Worm (Caenorhabditis elegans) whole organism, mixed stage, embryonic: Measurements from ENCODE around the gene pcp-4.

Experiments
- M03D4.4 ChIP-seq: sonication (generic microtip); optimal IDR thresholded peaks from 2 replicates; lab custom pipeline; 2017; ENCODE audit warnings: mild to moderate bottlenecking, missing genetic modification characterization, missing compliant biosample characterization
- bed-3 ChIP-seq: fragments of 200-800 bp; sonication (Bioruptor generic); optimal IDR thresholded peaks from 3 replicates; lab custom pipeline; 2018; ENCODE audit warnings: mild to moderate bottlenecking, missing genetic modification characterization, moderate library complexity, missing compliant biosample characterization
- blmp-1 ChIP-seq: fragments of 150-350 bp; optimal IDR thresholded peaks from 2 replicates; lab custom pipeline; 2014; ENCODE audit warnings: missing biosample characterization, missing genetic modification characterization
- ceh-39 ChIP-seq: fragments of 150-350 bp; optimal IDR thresholded peaks from 2 replicates; lab custom pipeline; 2014; ENCODE audit warnings: missing biosample characterization, missing genetic modification characterization
- ceh-43 ChIP-seq: fragments of 200-800 bp; sonication (Bioruptor generic); optimal IDR thresholded peaks from 2 replicates; lab custom pipeline; 2018; ENCODE audit warnings: mild to moderate bottlenecking, missing genetic modification characterization, moderate library complexity, missing compliant biosample characterization
- ceh-83 ChIP-seq: fragments of 200-800 bp; sonication (Bioruptor generic); optimal IDR thresholded peaks from 2 replicates; lab custom pipeline; 2018; ENCODE audit warnings: mild to moderate bottlenecking, missing genetic modification characterization, missing compliant biosample characterization
- ces-1 ChIP-seq: fragments of 150-350 bp; optimal IDR thresholded peaks from 2 replicates; lab custom pipeline; 2014; ENCODE audit warnings: missing biosample characterization, missing genetic modification reagents, missing genetic modification characterization
- cnd-1 ChIP-seq: fragments of 200-800 bp; sonication (Bioruptor generic); optimal IDR thresholded peaks from 2 replicates; lab custom pipeline; 2018; ENCODE audit warnings: mild to moderate bottlenecking, missing genetic modification characterization, missing compliant biosample characterization
- drap-1 ChIP-seq: fragments of 200-800 bp; sonication (Bioruptor generic); optimal IDR thresholded peaks from 3 replicates; lab custom pipeline; 2018; ENCODE audit warnings: mild to moderate bottlenecking, missing genetic modification characterization, missing compliant biosample characterization
- elt-1 ChIP-seq: sonication (generic microtip); optimal IDR thresholded peaks from 2 replicates; lab custom pipeline; 2017; ENCODE audit warnings: missing genetic modification characterization, mild to moderate bottlenecking, missing compliant biosample characterization, antibody characterized with exemption, moderate library complexity, borderline replicate concordance; ENCODE audit not compliant: insufficient read depth
- elt-3 ChIP-seq: fragments of 150-350 bp; optimal IDR thresholded peaks from 2 replicates; lab custom pipeline; 2014; ENCODE audit warnings: missing biosample characterization, missing genetic modification characterization
- flh-1 ChIP-seq: fragments of 200-800 bp; sonication (Bioruptor generic); optimal IDR thresholded peaks from 2 replicates; lab custom pipeline; 2018; ENCODE audit warnings: mild to moderate bottlenecking, missing genetic modification characterization, moderate library complexity, missing compliant biosample characterization
- ham-2 ChIP-seq: fragments of 200-800 bp; sonication (Bioruptor generic); optimal IDR thresholded peaks from 2 replicates; lab custom pipeline; 2018; ENCODE audit warnings: mild to moderate bottlenecking, missing genetic modification characterization, missing compliant biosample characterization
- lin-13 ChIP-seq: fragments of 150-350 bp; optimal IDR thresholded peaks from 2 replicates; lab custom pipeline; 2014; ENCODE audit warnings: missing biosample characterization, missing genetic modification characterization
- lin-32 ChIP-seq: fragments of 200-800 bp; sonication (Bioruptor generic); optimal IDR thresholded peaks from 2 replicates; lab custom pipeline; 2018; ENCODE audit warnings: mild to moderate bottlenecking, missing genetic modification characterization, missing compliant biosample characterization
- lsy-2 ChIP-seq: fragments of 150-350 bp; optimal IDR thresholded peaks from 2 replicates; lab custom pipeline; 2014; ENCODE audit warnings: missing biosample characterization, missing genetic modification characterization
- mab-5 ChIP-seq: fragments of 150-350 bp; optimal IDR thresholded peaks from 2 replicates; lab custom pipeline; 2014; ENCODE audit warnings: missing biosample characterization, missing genetic modification characterization
- mls-2 ChIP-seq: sonication (generic microtip); optimal IDR thresholded peaks from 2 replicates; lab custom pipeline; 2016; ENCODE audit warnings: mild to moderate bottlenecking, missing genetic modification characterization, moderate library complexity, missing compliant biosample characterization
- nhr-12 ChIP-seq: fragments of 150-350 bp; optimal IDR thresholded peaks from 2 replicates; lab custom pipeline; 2014; ENCODE audit warnings: missing biosample characterization, missing genetic modification characterization
- nhr-237 ChIP-seq: fragments of 150-350 bp; optimal IDR thresholded peaks from 2 replicates; lab custom pipeline; 2014; ENCODE audit warnings: missing biosample characterization, missing genetic modification characterization
- nhr-28 ChIP-seq: fragments of 150-350 bp; optimal IDR thresholded peaks from 2 replicates; lab custom pipeline; 2014; ENCODE audit warnings: missing biosample characterization, missing genetic modification characterization
- nhr-76 ChIP-seq: sonication (generic microtip); optimal IDR thresholded peaks from 2 replicates; lab custom pipeline; 2017; ENCODE audit warnings: missing biosample characterization, missing genetic modification characterization
- pha-4 ChIP-seq: fragments of 150-350 bp; optimal IDR thresholded peaks from 2 replicates; lab custom pipeline; 2018; ENCODE audit warnings: missing biosample characterization, missing genetic modification reagents, missing genetic modification characterization
- sem-2 ChIP-seq: fragments of 200-800 bp; sonication (Bioruptor generic); optimal IDR thresholded peaks from 2 replicates; lab custom pipeline; 2018; ENCODE audit warnings: mild to moderate bottlenecking, missing genetic modification characterization, missing compliant biosample characterization
- snpc-4 ChIP-seq: fragments of 150-350 bp; optimal IDR thresholded peaks from 2 replicates; lab custom pipeline; 2014; ENCODE audit warnings: missing biosample characterization, missing genetic modification characterization
- sptf-1 ChIP-seq: sonication (generic microtip); optimal IDR thresholded peaks from 2 replicates; lab custom pipeline; 2017; ENCODE audit warnings: mild to moderate bottlenecking, missing genetic modification characterization, moderate library complexity, missing compliant biosample characterization
- unc-120 ChIP-seq: sonication (generic microtip); optimal IDR thresholded peaks from 2 replicates; lab custom pipeline; 2017; ENCODE audit warnings: missing genetic modification characterization, missing compliant biosample characterization; ENCODE audit not compliant: poor library complexity, severe bottlenecking
- unc-62 ChIP-seq: fragments of 150-350 bp; optimal IDR thresholded peaks from 2 replicates; lab custom pipeline; 2014; ENCODE audit warnings: missing biosample characterization, missing genetic modification reagents, missing genetic modification characterization
- zip-8 ChIP-seq: fragments of 150-350 bp; optimal IDR thresholded peaks from 2 replicates; lab custom pipeline; 2014; ENCODE audit warnings: missing biosample characterization, missing genetic modification characterization
- ztf-11 ChIP-seq: fragments of 150-350 bp; optimal IDR thresholded peaks from 2 replicates; lab custom pipeline; 2014; ENCODE audit warnings: missing biosample characterization, missing genetic modification characterization

pcp-4 gene

DNA sequence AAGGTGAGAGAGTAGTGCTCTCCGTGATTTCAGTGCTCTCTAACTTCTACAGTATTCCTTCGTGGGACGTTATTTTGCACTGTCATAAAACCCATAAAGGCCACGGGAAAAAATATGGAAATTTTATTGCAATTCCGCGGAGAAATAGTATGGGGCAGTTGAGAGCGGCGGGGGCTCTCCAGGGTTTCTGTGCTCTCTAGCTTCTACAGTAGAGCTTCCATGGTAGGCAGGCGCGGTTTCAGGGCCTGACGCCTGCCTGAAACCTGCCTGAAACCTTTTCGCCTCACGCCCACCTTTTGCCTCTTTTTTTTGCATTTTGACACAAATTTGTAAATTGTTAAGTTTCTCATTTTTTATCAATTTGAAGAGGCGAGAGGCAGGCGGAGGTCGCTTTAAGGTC is 26.1 kb upstream of the pcp-4 start:
- TF ChIP-seq nhr-12 (tag; lab: Kevin White, UChicago) (no peak), blmp-1 (tag; lab: Kevin White, UChicago) (no peak), lin-32 (GFP tag; lab: Kevin White, UChicago) (no peak), sptf-1 (tag; lab: Kevin White, UChicago) (no peak)

ce11 chrV:19856335-19856734 is 25.5 kb upstream of the pcp-4 start:
- no peak for TF ChIP-seq nhr-76 (tag; lab: Kevin White, UChicago)
- no peak for TF ChIP-seq ztf-11 (tag; lab: Kevin White, UChicago)
- no peak for TF ChIP-seq drap-1 (GFP tag; lab: Kevin White, UChicago)
- TF ChIP-seq mls-2 (tag; lab: Kevin White, UChicago): no peak
- TF ChIP-seq flh-1 (GFP tag; lab: Kevin White, UChicago): no peak
- no peak for TF ChIP-seq unc-62 (GFP tag; lab: Kevin White, UChicago)
- TF ChIP-seq ceh-43 (GFP tag; lab: Kevin White, UChicago): no peak
- no peak for TF ChIP-seq nhr-237 (tag; lab: Kevin White, UChicago)
- no peak for TF ChIP-seq lin-13 (tag; lab: Kevin White, UChicago)
- TF ChIP-seq, all 35 proteins: peak for 0

DNA sequence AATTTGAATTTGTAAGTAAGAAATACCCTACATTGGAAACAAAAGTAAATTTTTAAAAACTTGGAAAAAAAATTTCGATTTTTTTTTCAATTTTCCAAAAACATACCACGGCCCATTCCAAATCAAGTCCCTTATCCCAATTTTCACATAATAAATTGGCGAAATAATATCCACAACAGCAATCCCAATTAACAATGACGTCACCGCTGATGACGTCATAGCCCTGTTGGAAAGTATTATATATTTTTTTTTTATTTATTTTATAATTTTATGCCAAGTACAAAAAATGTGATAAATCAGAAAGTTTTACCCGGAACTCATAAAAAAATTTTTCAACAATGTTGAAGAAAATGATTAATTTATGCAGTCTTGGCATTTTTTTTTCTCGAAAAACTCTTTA is 22.8 kb upstream of the pcp-4 start:
- TF ChIP-seq nhr-28 (no peak), sem-2 (GFP tag; lab: Kevin White, UChicago) (no peak), zip-8 (tag; lab: Kevin White, UChicago) (peak; percentile 95), lin-32 (GFP tag; lab: Kevin White, UChicago) (no peak), bed-3 (GFP tag; lab: Kevin White, UChicago) (no peak)

ce11 chrV:19848014-19848413 is 17.2 kb upstream of the pcp-4 start, which contains the start of gene Y116F11B.7:
Gene Y116F11B.7, plus strand, starts transcription at chrV:19848314.
- TF ChIP-seq ceh-39: no peak
- no peak for TF ChIP-seq mab-5 (tag; lab: Kevin White, UChicago)
- no peak for TF ChIP-seq nhr-76 (tag; lab: Kevin White, UChicago)
- no peak for TF ChIP-seq cnd-1 (tag; lab: Kevin White, UChicago)
- TF ChIP-seq ztf-11 (tag; lab: Kevin White, UChicago): no peak
- TF ChIP-seq elt-3 (tag; lab: Kevin White, UChicago): no peak
- no peak for TF ChIP-seq pha-4 (tag; lab: Kevin White, UChicago)
- TF ChIP-seq unc-62 (GFP tag; lab: Kevin White, UChicago): no peak
- no peak for TF ChIP-seq lsy-2
- TF ChIP-seq elt-1: no peak
- no peak for TF ChIP-seq nhr-28
- no peak for TF ChIP-seq nhr-12 (tag; lab: Kevin White, UChicago)
- no peak for TF ChIP-seq lin-13 (tag; lab: Kevin White, UChicago)
- no peak for TF ChIP-seq flh-1 (GFP tag; lab: Kevin White, UChicago)

ce11 chrV:19845927-19846845 is 15.4 kb upstream of the pcp-4 start, which contains the start of gene Y116F11B.6:
Gene Y116F11B.6, minus strand, starts transcription at chrV:19845977.
- no peak for TF ChIP-seq mab-5 (tag; lab: Kevin White, UChicago)
- no peak for TF ChIP-seq ham-2 (GFP tag; lab: Kevin White, UChicago)
- TF ChIP-seq snpc-4 (tag; lab: Kevin White, UChicago): no peak
- no peak for TF ChIP-seq unc-120 (tag; lab: Kevin White, UChicago)
- TF ChIP-seq ceh-83: no peak
- TF ChIP-seq ces-1 (GFP tag; lab: Kevin White, UChicago): no peak
- TF ChIP-seq mls-2 (tag; lab: Kevin White, UChicago): no peak
- TF ChIP-seq nhr-12 (tag; lab: Kevin White, UChicago): no peak
- TF ChIP-seq M03D4.4 (tag; lab: Kevin White, UChicago): no peak
